Worm (Caenorhabditis elegans) whole organism, early embryonic: ENCODE results near the gene acs-22.

ENCODE experiments used
- B0310.2 ChIP-seq: sonication (generic microtip); optimal IDR thresholded peaks from 2 replicates; lab custom pipeline; 2016; ENCODE audit warnings: mild to moderate bottlenecking, missing genetic modification characterization, missing compliant biosample characterization
- F13C5.2 ChIP-seq: sonication (generic microtip); optimal IDR thresholded peaks from 2 replicates; lab custom pipeline; 2017; ENCODE audit warnings: mild to moderate bottlenecking, missing genetic modification characterization, inconsistent platforms, missing compliant biosample characterization
- aly-1 ChIP-seq: sonication (generic microtip); optimal IDR thresholded peaks from 2 replicates; lab custom pipeline; 2016; ENCODE audit warnings: missing genetic modification characterization, missing compliant biosample characterization
- ama-1 ChIP-seq: fragments of 150-350 bp; optimal IDR thresholded peaks from 2 replicates; lab custom pipeline; 2014
- ceh-13 ChIP-seq: fragments of 200-800 bp; sonication (Bioruptor generic); optimal IDR thresholded peaks from 2 replicates; lab custom pipeline; 2018; ENCODE audit warnings: mild to moderate bottlenecking, missing genetic modification characterization, missing compliant biosample characterization
- ceh-36 ChIP-seq: sonication (generic microtip); optimal IDR thresholded peaks from 2 replicates; lab custom pipeline; 2016; ENCODE audit warnings: missing genetic modification characterization, inconsistent platforms, missing compliant biosample characterization
- ets-7 ChIP-seq: sonication (generic microtip); optimal IDR thresholded peaks from 2 replicates; lab custom pipeline; 2016; ENCODE audit warnings: missing genotype, missing genetic modification characterization, missing compliant biosample characterization
- flt-1 ChIP-seq: fragments of 200-800 bp; sonication (Bioruptor generic); IDR thresholded peaks from 2 replicates; pipeline ENCODE4 v1.3.6; 2022; ENCODE audit warnings: missing genetic modification characterization, missing compliant biosample characterization
- hmbx-1 ChIP-seq: sonication (generic microtip); optimal IDR thresholded peaks from 2 replicates; lab custom pipeline; 2016; ENCODE audit warnings: mild to moderate bottlenecking, missing genetic modification characterization, missing compliant biosample characterization
- hmg-4 ChIP-seq: fragments of 200-800 bp; sonication (Bioruptor generic); optimal IDR thresholded peaks from 2 replicates; lab custom pipeline; 2018; ENCODE audit warnings: mild to moderate bottlenecking, missing genetic modification characterization, missing compliant biosample characterization
- hnd-1 ChIP-seq: sonication (generic microtip); optimal IDR thresholded peaks from 2 replicates; lab custom pipeline; 2016; ENCODE audit warnings: missing genetic modification characterization, missing compliant biosample characterization
- pes-1 ChIP-seq: fragments of 200-800 bp; sonication (Bioruptor generic); IDR thresholded peaks from 2 replicates; pipeline ENCODE4 v1.3.6; 2022; ENCODE audit warnings: missing genetic modification reagents, missing genetic modification characterization, missing compliant biosample characterization
- scrt-1 ChIP-seq: fragments of 200-800 bp; sonication (Bioruptor generic); IDR thresholded peaks from 2 replicates; pipeline ENCODE4 v1.3.6; 2022; ENCODE audit warnings: missing genetic modification characterization, missing compliant biosample characterization
- sea-1 ChIP-seq: fragments of 200-800 bp; sonication (Bioruptor generic); conservative IDR thresholded peaks from 2 replicates; pipeline ENCODE4 v1.3.6; 2022; ENCODE audit warnings: missing genetic modification characterization, missing compliant biosample characterization
- tbx-11 ChIP-seq: fragments of 200-800 bp; sonication (Bioruptor generic); IDR thresholded peaks from 2 replicates; pipeline ENCODE4 v1.3.6; 2022; ENCODE audit warnings: missing genetic modification characterization, missing compliant biosample characterization
- tbx-37 ChIP-seq: fragments of 200-800 bp; sonication (Bioruptor generic); conservative IDR thresholded peaks from 2 replicates; pipeline ENCODE4 v1.3.6; 2022; ENCODE audit warnings: missing genetic modification reagents, missing genetic modification characterization, missing compliant biosample characterization
- tra-4 ChIP-seq: sonication (generic microtip); optimal IDR thresholded peaks from 2 replicates; lab custom pipeline; 2017; ENCODE audit warnings: missing genetic modification characterization, missing compliant biosample characterization

Gene acs-22

ce11 chrX:8905089-8905488 lies 25.9 kb upstream of the acs-22 start, which contains the start of gene ensh-1:
ensh-1 (plus strand) TSS chrX:8905389.
- no peak for TF ChIP-seq hnd-1 (tag; lab: Kevin White, UChicago)
- TF ChIP-seq aly-1, result no peak
- no peak for TF ChIP-seq B0310.2
- no peak for TF ChIP-seq ets-7 (tag; lab: Kevin White, UChicago)
- TF ChIP-seq tbx-37 (GFP tag; lab: Robert Waterston, UW), result no peak

ce11 chrX:8911077-8911476 lies 19.9 kb upstream of the acs-22 start, which contains the start of gene cyn-8:
cyn-8 (plus strand) TSS chrX:8911293.
- no peak for TF ChIP-seq scrt-1 (GFP tag; lab: Robert Waterston, UW)
- TF ChIP-seq pes-1, result no peak
- peak; percentile 58 for TF ChIP-seq hmg-4 (GFP tag; lab: Kevin White, UChicago)
- TF ChIP-seq flt-1, result peak; percentile 42; the same call in 1 of the 2 replicates
- no peak for TF ChIP-seq tbx-37 (GFP tag; lab: Robert Waterston, UW)
- TF ChIP-seq ceh-13 (GFP tag; lab: Kevin White, UChicago), result no peak
- TF ChIP-seq hmbx-1, result no peak

ce11 chrX:8917730-8918129 lies 13.2 kb upstream of the acs-22 start:
- TF ChIP-seq hmg-4 (GFP tag; lab: Kevin White, UChicago), result no peak
- TF ChIP-seq hmbx-1, result no peak
- no peak for TF ChIP-seq F13C5.2 (tag; lab: Kevin White, UChicago)
- no peak for TF ChIP-seq B0310.2
- no peak for TF ChIP-seq hnd-1 (tag; lab: Kevin White, UChicago)
- no peak for TF ChIP-seq flt-1
- TF ChIP-seq sea-1 (GFP tag; lab: Robert Waterston, UW), result no peak
- no peak for TF ChIP-seq aly-1
- TF ChIP-seq tbx-11 (GFP tag; lab: Robert Waterston, UW), result no peak
- TF ChIP-seq scrt-1 (GFP tag; lab: Robert Waterston, UW), result no peak
- no peak for TF ChIP-seq tra-4 (tag; lab: Kevin White, UChicago)

DNA sequence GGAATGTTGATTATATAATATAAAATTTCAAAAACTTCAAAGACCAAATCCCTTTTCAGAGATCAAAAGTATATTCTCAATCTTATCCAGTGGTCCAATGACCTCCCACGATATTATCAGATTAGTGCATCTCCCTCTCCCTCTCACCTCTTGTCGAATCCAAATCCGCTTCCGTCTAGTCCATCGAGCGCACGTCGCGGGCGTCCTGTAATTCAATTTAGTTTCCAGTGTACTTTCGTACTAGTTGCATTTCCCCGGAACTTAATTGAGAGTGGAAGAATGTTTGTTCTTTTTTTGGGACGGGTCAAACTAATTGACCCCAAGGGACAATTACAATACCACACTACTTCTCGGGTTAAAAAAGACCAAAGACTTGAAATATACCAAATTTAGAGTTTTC lies 12.2 kb upstream of the acs-22 start:
- TF ChIP-seq hmg-4 (GFP tag; lab: Kevin White, UChicago), result no peak
- no peak for TF ChIP-seq B0310.2
- no peak for TF ChIP-seq tbx-11 (GFP tag; lab: Robert Waterston, UW)
- TF ChIP-seq ceh-36 (tag; lab: Kevin White, UChicago), result no peak
- TF ChIP-seq pes-1, result no peak
- TF ChIP-seq hnd-1 (tag; lab: Kevin White, UChicago), result no peak
- no peak for TF ChIP-seq aly-1
- no peak for TF ChIP-seq ets-7 (tag; lab: Kevin White, UChicago)
- TF ChIP-seq sea-1 (GFP tag; lab: Robert Waterston, UW), result no peak
- no peak for TF ChIP-seq ceh-13 (GFP tag; lab: Kevin White, UChicago)
- no peak for TF ChIP-seq flt-1
- TF ChIP-seq tra-4 (tag; lab: Kevin White, UChicago), result no peak
- TF ChIP-seq ama-1 (lab: Kevin White, UChicago), result no peak
- TF ChIP-seq F13C5.2 (tag; lab: Kevin White, UChicago), result no peak
- no peak for TF ChIP-seq tbx-37 (GFP tag; lab: Robert Waterston, UW)
- no peak for TF ChIP-seq scrt-1 (GFP tag; lab: Robert Waterston, UW)
- TF ChIP-seq hmbx-1, result no peak

DNA sequence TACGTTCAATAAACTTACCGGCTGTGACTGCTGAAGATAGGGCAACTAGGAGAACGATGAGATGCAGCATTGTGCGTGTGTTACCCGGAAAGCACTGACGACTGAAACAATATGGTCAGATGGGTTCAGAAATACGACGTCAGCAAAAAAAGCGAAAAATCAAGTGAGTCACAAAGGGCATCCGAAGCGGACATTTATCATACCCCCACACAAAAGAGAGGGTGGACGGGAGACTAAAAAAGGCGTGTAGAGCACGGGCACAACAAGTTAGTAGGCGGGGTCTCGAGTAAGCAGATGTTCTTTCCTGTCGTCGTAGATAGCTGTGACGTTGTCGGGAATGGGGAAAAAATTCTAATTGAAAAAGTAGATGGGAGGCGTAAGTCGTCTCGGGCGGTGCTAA lies 11.7 kb upstream of the acs-22 start, which contains the start of gene nlp-14:
Gene nlp-14, minus strand, starts transcription at position 101 of the 400 bp plus-strand sequence.
- no peak for TF ChIP-seq B0310.2
- TF ChIP-seq sea-1 (GFP tag; lab: Robert Waterston, UW), result no peak
- no peak for TF ChIP-seq ama-1 (lab: Kevin White, UChicago)

DNA sequence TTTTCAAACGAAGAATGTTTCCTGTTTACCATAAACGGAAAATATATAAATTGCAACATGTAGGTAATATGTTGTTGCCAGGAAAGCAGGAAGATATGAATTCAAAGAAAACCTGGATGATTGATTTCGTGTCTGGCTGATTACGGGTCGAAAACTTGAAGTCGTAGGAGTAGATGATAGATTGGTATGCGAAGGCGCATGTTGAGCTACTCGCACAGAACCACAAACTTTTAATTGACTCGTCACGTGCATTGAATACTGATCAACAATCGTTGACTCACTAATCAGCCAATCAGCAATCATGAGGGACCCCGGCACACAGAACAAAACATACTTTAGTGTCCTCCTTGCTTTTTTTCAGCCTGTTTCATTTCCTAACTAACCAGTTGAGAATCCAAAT lies 9.8 kb upstream of the acs-22 start:
- TF ChIP-seq pes-1 (no peak), B0310.2 (no peak), hmbx-1 (no peak), tbx-11 (GFP tag; lab: Robert Waterston, UW) (no peak), ama-1 (lab: Kevin White, UChicago) (no peak), ets-7 (tag; lab: Kevin White, UChicago) (no peak), scrt-1 (GFP tag; lab: Robert Waterston, UW) (no peak), hnd-1 (tag; lab: Kevin White, UChicago) (no peak)

ce11 chrX:8925443-8925842 lies 5.5 kb upstream of the acs-22 start:
- TF ChIP-seq sea-1 (GFP tag; lab: Robert Waterston, UW) (no peak), B0310.2 (peak; percentile 35), aly-1 (no peak), ceh-36 (tag; lab: Kevin White, UChicago) (no peak), ceh-13 (GFP tag; lab: Kevin White, UChicago) (no peak), scrt-1 (GFP tag; lab: Robert Waterston, UW) (no peak; the same call in 1 of the 2 replicates), ama-1 (lab: Kevin White, UChicago) (no peak), F13C5.2 (tag; lab: Kevin White, UChicago) (peak; percentile 30), hmg-4 (GFP tag; lab: Kevin White, UChicago) (no peak), ets-7 (tag; lab: Kevin White, UChicago) (no peak), tra-4 (tag; lab: Kevin White, UChicago) (no peak), tbx-37 (GFP tag; lab: Robert Waterston, UW) (peak; percentile 65), flt-1 (peak; percentile 58), pes-1 (peak; percentile 79), hnd-1 (tag; lab: Kevin White, UChicago) (peak; percentile 4), hmbx-1 (peak; percentile 18), tbx-11 (GFP tag; lab: Robert Waterston, UW) (peak; percentile 51; the same call in 1 of the 2 replicates)

DNA sequence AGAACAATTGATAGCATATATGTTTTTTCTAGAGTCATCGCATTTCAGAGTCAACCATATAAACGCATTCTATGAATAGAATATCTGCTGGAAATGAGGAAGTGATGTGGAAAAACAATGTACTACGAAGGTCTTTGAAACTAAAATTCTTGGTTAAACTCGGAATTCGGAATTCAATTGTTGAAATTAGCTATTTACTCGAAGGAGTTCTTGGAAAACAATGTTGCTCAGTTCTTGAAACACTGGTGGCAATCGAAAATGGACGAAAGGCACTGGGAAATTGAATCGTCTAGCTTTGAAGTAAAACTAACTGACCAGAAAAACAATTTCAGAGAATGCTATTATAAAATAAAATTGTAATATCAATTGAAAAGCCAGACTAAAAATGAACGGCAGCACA lies 4.6 kb upstream of the acs-22 start:
- TF ChIP-seq tra-4 (tag; lab: Kevin White, UChicago), result no peak
- no peak for TF ChIP-seq tbx-11 (GFP tag; lab: Robert Waterston, UW)
- TF ChIP-seq pes-1, result no peak
- no peak for TF ChIP-seq ceh-36 (tag; lab: Kevin White, UChicago)
- no peak for TF ChIP-seq ama-1 (lab: Kevin White, UChicago)
- no peak for TF ChIP-seq hmg-4 (GFP tag; lab: Kevin White, UChicago)
- no peak for TF ChIP-seq ceh-13 (GFP tag; lab: Kevin White, UChicago)
- no peak for TF ChIP-seq F13C5.2 (tag; lab: Kevin White, UChicago)
- no peak for TF ChIP-seq flt-1
- no peak for TF ChIP-seq B0310.2
- TF ChIP-seq aly-1, result no peak
- no peak for TF ChIP-seq hnd-1 (tag; lab: Kevin White, UChicago)
- no peak for TF ChIP-seq hmbx-1
